Fruit fly (Drosophila melanogaster) whole organism, pupa: ENCODE data around the gene kek2.

Experiments used
- CG4496 ChIP-seq: fragments of 200-800 bp; sonication (Bioruptor generic); IDR thresholded peaks from 3 replicates; pipeline ENCODE4 v1.3.6; 2022; ENCODE audit warnings: missing biosample characterization, missing genetic modification characterization
- CG8301 ChIP-seq: fragments of 200-800 bp; sonication (Bioruptor generic); optimal IDR thresholded peaks from 2 replicates; lab custom pipeline; 2018; ENCODE audit warnings: missing biosample characterization, mild to moderate bottlenecking, missing genetic modification characterization
- D1 ChIP-seq: fragments of 200-800 bp; sonication (Bioruptor generic); optimal IDR thresholded peaks from 2 replicates; lab custom pipeline; 2018; ENCODE audit warnings: missing biosample characterization, mild to moderate bottlenecking, missing genetic modification characterization, moderate library complexity
- rn ChIP-seq: fragments of 200-800 bp; sonication (Bioruptor generic); IDR thresholded peaks from 2 replicates; pipeline ENCODE4 v1.3.6; 2022; ENCODE audit warnings: missing biosample characterization, missing genetic modification characterization

- TF ChIP-seq rn (GFP tag; lab: Robert Waterston, UW) (no peak), D1 (tag; lab: Kevin White, UChicago) (no peak), CG4496 (no peak), CG8301 (tag; lab: Kevin White, UChicago) (no peak)
Measured at dm6 chr2L:11591578-11591977, 9.8 kb downstream of the kek2 start, which contains the start of gene Acp33A.
